Worm (Caenorhabditis elegans): ENCODE data around the gene idpb-5.

- TF ChIP-seq ama-1 (optimal IDR thresholded peaks at IDR 0.05) (no peak), unc-39 (tag; optimal IDR thresholded peaks at IDR 0.05) (no peak)
Observed at ce11 chrV:11815566-11815965, 23.8 kb upstream of the idpb-5 start.
